Fruit fly (Drosophila melanogaster): ENCODE data around the gene mRpL47.

mRpL47 gene

dm6 chr3R:9551013-9551658 is 35.4 kb upstream of the mRpL47 start (continued):
- TF ChIP-seq cg (GFP tag; optimal IDR thresholded peaks at IDR 0.05) (peak; percentile 97), Side (GFP tag; optimal IDR thresholded peaks at IDR 0.05) (peak; percentile 66), slou (GFP tag; optimal IDR thresholded peaks at IDR 0.05) (no peak), lmd (GFP tag; IDR thresholded peaks at IDR 0.05) (no peak), Jarid2 (GFP tag; optimal IDR thresholded peaks at IDR 0.05) (peak; percentile 52), gro (GFP tag; optimal IDR thresholded peaks at IDR 0.05) (peak; percentile 66), Sry-β (GFP tag; optimal IDR thresholded peaks at IDR 0.05) (peak; percentile 22), mirr (GFP tag; optimal IDR thresholded peaks at IDR 0.05) (peak; percentile 96), HLH54F (GFP tag; optimal IDR thresholded peaks at IDR 0.05) (no peak), CG31365 (tag; optimal IDR thresholded peaks at IDR 0.05) (peak; percentile 63), sug (tag; optimal IDR thresholded peaks at IDR 0.05) (peak; percentile 77), CG4707 (GFP tag; optimal IDR thresholded peaks at IDR 0.05) (peak; percentile 24), ems (GFP tag; optimal IDR thresholded peaks at IDR 0.05) (no peak), CkIIα-i1 (GFP tag; IDR thresholded peaks at IDR 0.05) (no peak), Antp (GFP tag; optimal IDR thresholded peaks at IDR 0.05) (peak; percentile 13), CG7271 (tag; optimal IDR thresholded peaks at IDR 0.05) (no peak), cwo (GFP tag; optimal IDR thresholded peaks at IDR 0.05) (peak; percentile 13), grau (tag; optimal IDR thresholded peaks at IDR 0.05) (no peak), Bgb (GFP tag; IDR thresholded peaks at IDR 0.05; ENCODE audit: partially characterized antibody) (no peak), CG5180 (GFP tag; optimal IDR thresholded peaks at IDR 0.05) (peak; percentile 59), CG13296 (GFP tag; optimal IDR thresholded peaks at IDR 0.05) (peak; percentile 80), gcm (GFP tag; optimal IDR thresholded peaks at IDR 0.05) (peak; percentile 68), Nf-YC (tag; optimal IDR thresholded peaks at IDR 0.05) (peak; percentile 42), Dad (GFP tag; optimal IDR thresholded peaks at IDR 0.05) (peak; percentile 11), NC2β (GFP tag; optimal IDR thresholded peaks at IDR 0.05) (peak; percentile 44), her (GFP tag; optimal IDR thresholded peaks at IDR 0.05) (peak; percentile 68), CG6765 (GFP tag; optimal IDR thresholded peaks at IDR 0.05) (peak; percentile 82), CG10543 (GFP tag; optimal IDR thresholded peaks at IDR 0.05) (peak; percentile 94), CG30431 (GFP tag; optimal IDR thresholded peaks at IDR 0.05) (no peak), CG12744 (GFP tag; optimal IDR thresholded peaks at IDR 0.05) (peak; percentile 38), org-1 (GFP tag; optimal IDR thresholded peaks at IDR 0.05) (peak; percentile 25), Rx (GFP tag; IDR thresholded peaks at IDR 0.05) (no peak), nau (GFP tag; optimal IDR thresholded peaks at IDR 0.05) (peak; percentile 71), CG17359 (tag; optimal IDR thresholded peaks at IDR 0.05) (peak; percentile 41), btn (GFP tag; optimal IDR thresholded peaks at IDR 0.05) (no peak), corto (GFP tag; optimal IDR thresholded peaks at IDR 0.05) (peak; percentile 44), bab2 (GFP tag; optimal IDR thresholded peaks at IDR 0.05) (peak; percentile 5), Fer3 (tag; optimal IDR thresholded peaks at IDR 0.05) (peak; percentile 21), CG3163 (GFP tag; optimal IDR thresholded peaks at IDR 0.05) (peak; percentile 54), CG13894 (tag; optimal IDR thresholded peaks at IDR 0.05) (peak; percentile 66), CG12236 (GFP tag; optimal IDR thresholded peaks at IDR 0.05) (no peak), kay (GFP tag; optimal IDR thresholded peaks at IDR 0.05) (peak; percentile 43), CG6813 (GFP tag; optimal IDR thresholded peaks at IDR 0.05) (peak; percentile 85), CG8478 (optimal IDR thresholded peaks at IDR 0.05) (peak; percentile 43), h (optimal IDR thresholded peaks at IDR 0.05) (no peak), onecut (GFP tag; IDR thresholded peaks at IDR 0.05) (peak; percentile 98), CG14965 (GFP tag; optimal IDR thresholded peaks at IDR 0.05; ENCODE audit: borderline replicate concordance) (no peak), ewg (GFP tag; optimal IDR thresholded peaks at IDR 0.05) (peak; percentile 11), Rfx (GFP tag; IDR thresholded peaks at IDR 0.05) (no peak), sens-2 (GFP tag; IDR thresholded peaks at IDR 0.05) (no peak)
